Fruit fly (Drosophila melanogaster) whole organism, embryonic: ENCODE results near the gene CG17239.
A peak's percentile ranks its signal among the peaks of the same experiment; 100 is the strongest.

Source experiments
- Ada2b ChIP-seq: fragments of 200-800 bp; sonication (Bioruptor generic); IDR thresholded peaks from 2 replicates; pipeline ENCODE4 v1.3.6; 2022; ENCODE audit warnings: missing biosample characterization, missing genetic modification characterization
- B-H1 ChIP-seq: fragments of 200-800 bp; sonication (Bioruptor generic); IDR thresholded peaks from 3 replicates; pipeline ENCODE4 v1.3.6; 2022; ENCODE audit warnings: missing biosample characterization, missing genetic modification characterization
- CG10267 ChIP-seq: fragments of 200-800 bp; sonication (Bioruptor generic); optimal IDR thresholded peaks from 2 replicates; lab custom pipeline; 2018; ENCODE audit warnings: missing biosample characterization, mild to moderate bottlenecking, missing genetic modification characterization, moderate library complexity
- CG10654 ChIP-seq: fragments of 200-800 bp; sonication (Bioruptor generic); optimal IDR thresholded peaks from 2 replicates; lab custom pipeline; 2016; ENCODE audit warnings: missing biosample characterization, missing genetic modification characterization
- CG11247 ChIP-seq: fragments of 200-800 bp; sonication (Bioruptor generic); IDR thresholded peaks from 2 replicates; pipeline ENCODE4 v1.3.6; 2022; ENCODE audit warnings: missing biosample characterization, missing genetic modification characterization
- CG13296 ChIP-seq: fragments of 200-800 bp; sonication (Bioruptor generic); optimal IDR thresholded peaks from 3 replicates; lab custom pipeline; 2018; ENCODE audit warnings: missing biosample characterization, mild to moderate bottlenecking, missing genetic modification characterization
- CG15073 ChIP-seq: fragments of 200-800 bp; sonication (Bioruptor generic); optimal IDR thresholded peaks from 2 replicates; lab custom pipeline; 2016; ENCODE audit warnings: missing biosample characterization, missing genetic modification characterization
- CG1529 ChIP-seq: fragments of 200-800 bp; sonication (Bioruptor generic); optimal IDR thresholded peaks from 3 replicates; lab custom pipeline; 2018; ENCODE audit warnings: missing biosample characterization, missing genetic modification characterization
- CG16779 ChIP-seq: fragments of 200-800 bp; sonication (Bioruptor generic); IDR thresholded peaks from 2 replicates; pipeline ENCODE4 v1.3.6; 2022; ENCODE audit warnings: missing biosample characterization, missing genetic modification characterization
- CG16863 ChIP-seq: fragments of 200-800 bp; sonication (Bioruptor generic); optimal IDR thresholded peaks from 3 replicates; lab custom pipeline; 2016; ENCODE audit warnings: missing biosample characterization, missing genetic modification characterization
- CG17328 ChIP-seq: fragments of 200-800 bp; sonication (Bioruptor generic); IDR thresholded peaks from 2 replicates; pipeline ENCODE4 v1.3.6; 2022; ENCODE audit warnings: missing biosample characterization, missing genetic modification characterization
- CG17912 ChIP-seq: fragments of 200-800 bp; sonication (Bioruptor generic); optimal IDR thresholded peaks from 2 replicates; lab custom pipeline; 2018; ENCODE audit warnings: missing biosample characterization, mild to moderate bottlenecking, missing genetic modification characterization
- CG18764 ChIP-seq: fragments of 200-800 bp; sonication (Bioruptor generic); optimal IDR thresholded peaks from 3 replicates; lab custom pipeline; 2016; ENCODE audit warnings: missing biosample characterization, missing genetic modification characterization
- CG30403 ChIP-seq: fragments of 200-800 bp; sonication (Bioruptor generic); optimal IDR thresholded peaks from 3 replicates; lab custom pipeline; 2016; ENCODE audit warnings: missing biosample characterization, missing genetic modification characterization
- CG3726 ChIP-seq: fragments of 200-800 bp; sonication (Bioruptor generic); IDR thresholded peaks from 3 replicates; pipeline ENCODE4, ENCODE4 v1.3.6; 2022; ENCODE audit warnings: missing biosample characterization, missing genetic modification characterization
- CG3995 ChIP-seq: fragments of 200-800 bp; sonication (Bioruptor generic); optimal IDR thresholded peaks from 3 replicates; lab custom pipeline; 2016; ENCODE audit warnings: missing biosample characterization, missing genetic modification characterization
- CG4820 ChIP-seq: fragments of 200-800 bp; sonication (Bioruptor generic); optimal IDR thresholded peaks from 3 replicates; lab custom pipeline; 2016; ENCODE audit warnings: missing biosample characterization, missing genetic modification characterization
- CG4854 ChIP-seq: fragments of 200-800 bp; sonication (Bioruptor generic); optimal IDR thresholded peaks from 2 replicates; lab custom pipeline; 2016; ENCODE audit warnings: missing biosample characterization, missing genetic modification characterization, inconsistent platforms
- CG6254 ChIP-seq: fragments of 200-800 bp; sonication (Bioruptor generic); optimal IDR thresholded peaks from 3 replicates; lab custom pipeline; 2017; ENCODE audit warnings: mild to moderate bottlenecking, missing biosample characterization, missing genetic modification reagents, missing genetic modification characterization
- CG8765 ChIP-seq: fragments of 200-800 bp; sonication (Bioruptor generic); IDR thresholded peaks from 2 replicates; pipeline ENCODE4 v1.3.6; 2022; ENCODE audit warnings: missing biosample characterization, missing genetic modification characterization
- CG9437 ChIP-seq: fragments of 200-800 bp; sonication (Bioruptor generic); optimal IDR thresholded peaks from 2 replicates; lab custom pipeline; 2018; ENCODE audit warnings: missing biosample characterization, mild to moderate bottlenecking, missing genetic modification characterization
- CG9817 ChIP-seq: fragments of 200-800 bp; sonication (Bioruptor generic); optimal IDR thresholded peaks from 2 replicates; lab custom pipeline; 2018; ENCODE audit warnings: missing biosample characterization, mild to moderate bottlenecking, missing genetic modification characterization, moderate library complexity
- Chrac-16 ChIP-seq: fragments of 200-800 bp; sonication (Bioruptor generic); optimal IDR thresholded peaks from 3 replicates; lab custom pipeline; 2016; ENCODE audit warnings: missing biosample characterization, missing genetic modification characterization
- D ChIP-seq, 2 experiments: fragments of 200-800 bp in 1 of 2; fragments of >200 bp in 1 of 2; sonication (Bioruptor generic) in 1 of 2; optimal IDR thresholded peaks; 2 replicates in 1 of 2; 3 replicates in 1 of 2; lab custom pipeline; 2017; ENCODE audit warnings: mild to moderate bottlenecking in 1 of 2, missing biosample characterization in 1 of 2, missing genetic modification characterization in 1 of 2, missing genetic modification reagents in 1 of 2
- Dfd ChIP-seq, 2 experiments: fragments of >200 bp; optimal IDR thresholded peaks; 2 replicates each; lab custom pipeline; 2017; ENCODE audit warnings: missing biosample characterization in 2 of 2, missing genetic modification characterization in 2 of 2
- Doc3 ChIP-seq: fragments of 200-800 bp; sonication (Bioruptor generic); IDR thresholded peaks from 3 replicates; pipeline ENCODE4 v1.3.6; 2022; ENCODE audit warnings: missing biosample characterization, missing genetic modification characterization; ENCODE audit not compliant: partially characterized antibody
- E2f1 ChIP-seq: fragments of 200-800 bp; sonication (Bioruptor generic); IDR thresholded peaks from 2 replicates; pipeline ENCODE4 v1.3.6; 2022; ENCODE audit warnings: missing biosample characterization, missing genetic modification characterization
- HLHmδ ChIP-seq: fragments of 200-800 bp; sonication (Bioruptor generic); optimal IDR thresholded peaks from 2 replicates; lab custom pipeline; 2018; ENCODE audit warnings: missing biosample characterization, mild to moderate bottlenecking, missing genetic modification characterization, moderate library complexity
- Hr39 ChIP-seq: fragments of >200 bp; optimal IDR thresholded peaks from 2 replicates; lab custom pipeline; 2017
- Oaz ChIP-seq: fragments of 200-800 bp; sonication (Bioruptor generic); IDR thresholded peaks from 2 replicates; pipeline ENCODE4 v1.3.6; 2022; ENCODE audit warnings: missing biosample characterization, missing genetic modification characterization
- Poxn ChIP-seq: fragments of 200-800 bp; sonication (Bioruptor generic); IDR thresholded peaks from 2 replicates; pipeline ENCODE4 v1.3.6; 2022; ENCODE audit warnings: missing biosample characterization, missing genetic modification characterization
- Vsx1 ChIP-seq: fragments of 200-800 bp; sonication (Bioruptor generic); optimal IDR thresholded peaks from 2 replicates; lab custom pipeline; 2017; ENCODE audit warnings: missing biosample characterization, mild to moderate bottlenecking, missing genetic modification characterization, missing genetic modification reagents
- ac ChIP-seq: fragments of 200-800 bp; sonication (Bioruptor generic); optimal IDR thresholded peaks from 3 replicates; lab custom pipeline; 2017; ENCODE audit warnings: missing biosample characterization, mild to moderate bottlenecking, missing genetic modification characterization
- az2 ChIP-seq: fragments of 200-800 bp; sonication (Bioruptor generic); optimal IDR thresholded peaks from 3 replicates; lab custom pipeline; 2016; ENCODE audit warnings: missing biosample characterization, missing genetic modification characterization
- bbx ChIP-seq: fragments of 200-800 bp; sonication (Bioruptor generic); IDR thresholded peaks from 2 replicates; pipeline ENCODE4 v1.3.6; 2022; ENCODE audit warnings: missing biosample characterization, missing genetic modification characterization; ENCODE audit not compliant: partially characterized antibody
- bcd ChIP-seq: fragments of 200-800 bp; sonication (Bioruptor generic); optimal IDR thresholded peaks from 2 replicates; lab custom pipeline; 2017; ENCODE audit warnings: missing biosample characterization, mild to moderate bottlenecking, missing genetic modification characterization
- crol ChIP-seq: fragments of 200-800 bp; sonication (Bioruptor generic); IDR thresholded peaks from 2 replicates; pipeline ENCODE4 v1.3.6; 2022; ENCODE audit warnings: missing biosample characterization, missing genetic modification characterization
- dmrt11E ChIP-seq: fragments of 200-800 bp; sonication (Bioruptor generic); optimal IDR thresholded peaks from 3 replicates; lab custom pipeline; 2018; ENCODE audit warnings: missing biosample characterization, mild to moderate bottlenecking, missing genetic modification characterization, moderate library complexity
- en ChIP-seq: fragments of 200-800 bp; sonication (Bioruptor generic); optimal IDR thresholded peaks from 2 replicates; lab custom pipeline; 2016; ENCODE audit warnings: missing biosample characterization, missing genetic modification characterization
- fd3F ChIP-seq: fragments of 200-800 bp; sonication (Bioruptor generic); optimal IDR thresholded peaks from 2 replicates; lab custom pipeline; 2018; ENCODE audit warnings: missing biosample characterization, mild to moderate bottlenecking, missing genetic modification characterization, moderate library complexity
- gcm2 ChIP-seq: fragments of 200-800 bp; sonication (Bioruptor generic); optimal IDR thresholded peaks from 2 replicates; lab custom pipeline; 2016; ENCODE audit warnings: missing biosample characterization, missing genetic modification characterization
- grau ChIP-seq: fragments of 200-800 bp; optimal IDR thresholded peaks from 3 replicates; lab custom pipeline; 2019; ENCODE audit warnings: missing biosample characterization, mild to moderate bottlenecking, missing genetic modification characterization, moderate library complexity
- gsb ChIP-seq: fragments of 200-800 bp; sonication (Bioruptor generic); IDR thresholded peaks from 2 replicates; pipeline ENCODE4 v1.3.6; 2022; ENCODE audit warnings: missing biosample characterization, missing genetic modification characterization
- kah ChIP-seq: fragments of 200-800 bp; sonication (Bioruptor generic); optimal IDR thresholded peaks from 2 replicates; lab custom pipeline; 2018; ENCODE audit warnings: missing biosample characterization, mild to moderate bottlenecking, missing genetic modification characterization
- lola ChIP-seq, 3 experiments: fragments of >200 bp in 2 of 3; fragments of 200-800 bp in 1 of 3; sonication (Bioruptor generic) in 1 of 3; optimal IDR thresholded peaks; 2 replicates each; lab custom pipeline; 2017 to 2019; ENCODE audit warnings: missing biosample characterization in 3 of 3, missing genetic modification characterization in 3 of 3, mild to moderate bottlenecking in 1 of 3, moderate library complexity in 1 of 3
- shn ChIP-seq: fragments of 200-800 bp; sonication (Bioruptor generic); optimal IDR thresholded peaks from 3 replicates; lab custom pipeline; 2016; ENCODE audit warnings: missing biosample characterization, missing genetic modification characterization
- sna ChIP-seq: fragments of 200-800 bp; sonication (Bioruptor generic); IDR thresholded peaks from 2 replicates; pipeline ENCODE4 v1.3.6; 2022; ENCODE audit warnings: missing biosample characterization, missing genetic modification characterization; ENCODE audit not compliant: partially characterized antibody
- stwl ChIP-seq: fragments of 200-800 bp; sonication (Bioruptor generic); optimal IDR thresholded peaks from 3 replicates; lab custom pipeline; 2018; ENCODE audit warnings: missing biosample characterization, mild to moderate bottlenecking, missing genetic modification characterization, moderate library complexity
- tio ChIP-seq: fragments of 200-800 bp; sonication (Bioruptor generic); optimal IDR thresholded peaks from 2 replicates; lab custom pipeline; 2017; ENCODE audit warnings: missing biosample characterization, missing genetic modification characterization, inconsistent platforms
- tll ChIP-seq, 2 experiments: fragments of 200-800 bp in 1 of 2; fragments of >200 bp in 1 of 2; sonication (Bioruptor generic) in 1 of 2; optimal IDR thresholded peaks; 2 replicates each; lab custom pipeline; 2017 to 2019; ENCODE audit warnings: missing biosample characterization in 2 of 2, missing genetic modification characterization in 2 of 2, mild to moderate bottlenecking in 1 of 2, moderate library complexity in 1 of 2
- usp ChIP-seq: fragments of >200 bp; optimal IDR thresholded peaks from 2 replicates; lab custom pipeline; 2017; ENCODE audit warnings: missing biosample characterization, missing genetic modification characterization
- wor ChIP-seq: fragments of 200-800 bp; sonication (Bioruptor generic); IDR thresholded peaks from 2 replicates; pipeline ENCODE4 v1.3.6; 2022; ENCODE audit warnings: missing biosample characterization, missing genetic modification characterization

Gene CG17239

DNA sequence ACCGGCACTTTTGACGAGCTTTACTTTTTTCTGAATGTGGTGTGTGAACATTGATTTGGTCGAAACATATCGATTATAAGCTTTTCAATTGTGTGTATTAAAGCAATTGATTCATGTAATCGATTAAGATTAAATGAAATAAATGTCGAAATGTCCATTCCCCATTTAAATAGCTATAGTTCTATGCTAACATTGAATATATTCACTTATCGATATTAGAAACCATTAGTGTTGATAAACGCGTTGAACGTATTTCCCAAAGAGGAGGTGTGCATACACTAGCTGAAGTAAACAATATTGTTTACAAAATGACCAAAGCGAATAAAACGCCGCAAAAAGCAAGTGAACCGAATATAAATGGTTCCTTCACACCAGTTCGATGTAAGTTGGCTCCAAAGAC, 38.1 kb downstream of the CG17239 start, which contains the start of the genes Uch and CG34174 (continued):
- TF ChIP-seq fd3F (GFP tag; lab: Kevin White, UChicago) (no peak), gcm2 (GFP tag; lab: Kevin White, UChicago) (no peak), Chrac-16 (GFP tag; lab: Kevin White, UChicago) (peak; percentile 5), CG15073 (GFP tag; lab: Kevin White, UChicago) (no peak), CG8765 (GFP tag; lab: Robert Waterston, UW) (no peak), Ada2b (GFP tag; lab: Robert Waterston, UW) (no peak), Poxn (GFP tag; lab: Robert Waterston, UW) (no peak), bcd (GFP tag; lab: Kevin White, UChicago) (peak; percentile 24), CG9437 (GFP tag; lab: Kevin White, UChicago) (peak; percentile 11), CG3726 (GFP tag; lab: Robert Waterston, UW) (no peak), grau (peak; percentile 34), Doc3 (peak; percentile 72), CG1529 (GFP tag; lab: Kevin White, UChicago) (no peak), CG4854 (no peak), tll (GFP tag; optimal IDR thresholded peaks at IDR 0.05; lab: Kevin White, UChicago) (no peak), bbx (GFP tag; lab: Robert Waterston, UW) (peak; percentile 47), HLHmδ (GFP tag; lab: Kevin White, UChicago) (no peak), CG30403 (GFP tag; lab: Kevin White, UChicago) (peak; percentile 21), CG17328 (GFP tag; lab: Robert Waterston, UW) (no peak), Oaz (no peak), az2 (GFP tag; lab: Kevin White, UChicago) (no peak), CG3995 (GFP tag; lab: Kevin White, UChicago) (no peak), stwl (peak; percentile 98), B-H1 (no peak), CG18764 (no peak), dmrt11E (tag; lab: Kevin White, UChicago) (no peak), CG4820 (GFP tag; lab: Kevin White, UChicago) (no peak), crol (GFP tag; lab: Robert Waterston, UW) (no peak), CG16863 (no peak), CG9817 (tag; lab: Kevin White, UChicago) (no peak), wor (GFP tag; lab: Robert Waterston, UW) (no peak), CG6254 (GFP tag; lab: Kevin White, UChicago) (no peak), gsb (no peak), ac (GFP tag; lab: Kevin White, UChicago) (no peak), CG13296 (GFP tag; lab: Kevin White, UChicago) (no peak), usp (no peak), D (optimal IDR thresholded peaks at IDR 0.05; lab: Kevin White, UChicago) (no peak), D (GFP tag; optimal IDR thresholded peaks at IDR 0.05; lab: Kevin White, UChicago) (no peak), Hr39 (lab: Kevin White, UChicago) (no peak), sna (GFP tag; lab: Robert Waterston, UW) (peak; percentile 79), CG10654 (GFP tag; lab: Kevin White, UChicago) (no peak), E2f1 (GFP tag; lab: Robert Waterston, UW) (no peak), lola (GFP tag; optimal IDR thresholded peaks at IDR 0.05; lab: Kevin White, UChicago) (peak in 1 of 3 experiments; percentile 32), kah (GFP tag; lab: Kevin White, UChicago) (no peak), Dfd (GFP tag; optimal IDR thresholded peaks at IDR 0.05; lab: Kevin White, UChicago) (no peak), CG10267 (tag; lab: Kevin White, UChicago) (peak; percentile 95), CG17912 (GFP tag; lab: Kevin White, UChicago) (no peak), Vsx1 (GFP tag; lab: Kevin White, UChicago) (no peak), shn (no peak), en (GFP tag; lab: Kevin White, UChicago) (no peak), CG16779 (GFP tag; lab: Robert Waterston, UW) (no peak), CG11247 (GFP tag; lab: Robert Waterston, UW) (no peak), tio (GFP tag; lab: Kevin White, UChicago) (no peak)
